Worm (Caenorhabditis elegans): ENCODE results near the gene W09D6.5.

Gene W09D6.5

DNA sequence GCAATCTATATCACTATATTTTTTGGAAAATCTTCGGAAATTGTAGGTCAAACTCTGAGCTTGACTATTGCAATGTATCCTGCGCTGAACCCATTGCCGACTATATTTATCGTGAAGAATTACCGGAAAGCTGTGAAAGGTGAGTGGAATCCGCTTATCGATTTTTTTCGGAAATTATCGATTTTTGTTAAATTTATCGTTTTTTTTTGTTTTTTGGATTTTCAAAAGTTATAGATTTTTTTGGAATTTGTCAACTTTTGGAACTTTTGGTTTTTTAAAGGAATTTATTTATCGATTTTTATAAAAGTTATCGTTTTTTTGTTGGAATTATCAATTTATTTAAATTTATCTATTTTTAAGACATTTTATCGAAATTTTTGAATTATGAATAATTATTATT, 11.5 kb upstream of the W09D6.5 start:
- no peak for TF ChIP-seq vab-15 (tag; optimal IDR thresholded peaks at IDR 0.05)
- TF ChIP-seq ceh-90 (tag; optimal IDR thresholded peaks at IDR 0.05): no peak

- TF ChIP-seq nhr-28 (tag; optimal IDR thresholded peaks at IDR 0.05) (no peak), ets-5 (GFP tag; IDR thresholded peaks at IDR 0.05) (no peak), ceh-8 (GFP tag; optimal IDR thresholded peaks at IDR 0.05) (no peak), sptf-1 (tag; optimal IDR thresholded peaks at IDR 0.05) (no peak), vab-15 (tag; optimal IDR thresholded peaks at IDR 0.05) (no peak), xbp-1 (tag; optimal IDR thresholded peaks at IDR 0.05) (no peak)
These were observed 10.9 kb upstream of the W09D6.5 start, which contains the start of gene str-246 for ce11 chrIII:11077404-11077803. Gene str-246 (plus strand): TSS chrIII:11077704.

- TF ChIP-seq ztf-4 (tag; optimal IDR thresholded peaks at IDR 0.05): no peak
- no peak for TF ChIP-seq fos-1 (tag; optimal IDR thresholded peaks at IDR 0.05)
- TF ChIP-seq rnt-1 (tag; optimal IDR thresholded peaks at IDR 0.05): no peak
- no peak for TF ChIP-seq C16A3.4 (tag; optimal IDR thresholded peaks at IDR 0.05)
- TF ChIP-seq tlp-1 (tag; optimal IDR thresholded peaks at IDR 0.05): no peak
These were observed 8.8 kb upstream of the W09D6.5 start, which contains the start of gene W09D6.4 for ce11 chrIII:11079445-11079844. Gene W09D6.4 (plus strand): TSS chrIII:11079745.

- TF ChIP-seq nhr-85 (tag): peak; percentile 28
- no peak for TF ChIP-seq irx-1 (tag; optimal IDR thresholded peaks at IDR 0.05)
- TF ChIP-seq efl-1 (optimal IDR thresholded peaks at IDR 0.05): no peak
- TF ChIP-seq efl-1 (GFP tag; optimal IDR thresholded peaks at IDR 0.05 in 1 of 2): peak in 1 of 2 experiments; percentile 79
These were observed 5.7 kb upstream of the W09D6.5 start for ce11 chrIII:11082604-11083003.

DNA sequence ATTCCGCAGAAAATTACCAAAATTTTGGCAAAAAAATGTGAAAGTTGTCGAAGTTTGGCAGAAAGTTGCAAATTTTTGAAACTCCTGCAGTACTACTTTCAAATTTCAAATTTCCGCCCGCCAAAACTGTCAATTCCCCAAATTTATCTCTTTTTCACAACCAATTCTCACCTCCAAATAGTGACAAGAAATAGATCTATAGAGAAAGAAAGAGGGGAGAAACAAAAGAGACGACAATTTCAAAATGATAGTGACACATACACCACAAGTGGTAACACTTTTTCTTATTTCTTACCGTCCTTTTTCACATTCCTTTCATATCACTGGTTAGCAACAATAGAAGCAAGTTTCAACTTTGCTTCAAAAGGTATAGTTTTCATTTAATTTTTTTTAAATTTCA, 4.3 kb upstream of the W09D6.5 start:
- TF ChIP-seq fkh-4 (tag; optimal IDR thresholded peaks at IDR 0.05; ENCODE audit: borderline replicate concordance) (no peak), zag-1 (tag; optimal IDR thresholded peaks at IDR 0.05) (no peak), blmp-1 (tag; optimal IDR thresholded peaks at IDR 0.05) (peak; percentile 28), nhr-28 (tag; optimal IDR thresholded peaks at IDR 0.05) (no peak), Y116A8C.19 (tag; optimal IDR thresholded peaks at IDR 0.05; ENCODE audit: borderline replicate concordance) (no peak), nhr-47 (tag; optimal IDR thresholded peaks at IDR 0.05) (no peak), ceh-8 (GFP tag; optimal IDR thresholded peaks at IDR 0.05) (no peak), efl-1 (optimal IDR thresholded peaks at IDR 0.05) (no peak), efl-1 (GFP tag; optimal IDR thresholded peaks at IDR 0.05 in 1 of 2) (peak; percentile 29 to 66), zip-4 (GFP tag; optimal IDR thresholded peaks at IDR 0.05) (no peak), dpl-1 (GFP tag; optimal IDR thresholded peaks at IDR 0.05) (peak in 1 of 3 experiments; percentile 26), lin-35 (GFP tag; optimal IDR thresholded peaks at IDR 0.05) (peak in 1 of 2 experiments; percentile 42), efl-3 (GFP tag; optimal IDR thresholded peaks at IDR 0.05) (no peak)

DNA sequence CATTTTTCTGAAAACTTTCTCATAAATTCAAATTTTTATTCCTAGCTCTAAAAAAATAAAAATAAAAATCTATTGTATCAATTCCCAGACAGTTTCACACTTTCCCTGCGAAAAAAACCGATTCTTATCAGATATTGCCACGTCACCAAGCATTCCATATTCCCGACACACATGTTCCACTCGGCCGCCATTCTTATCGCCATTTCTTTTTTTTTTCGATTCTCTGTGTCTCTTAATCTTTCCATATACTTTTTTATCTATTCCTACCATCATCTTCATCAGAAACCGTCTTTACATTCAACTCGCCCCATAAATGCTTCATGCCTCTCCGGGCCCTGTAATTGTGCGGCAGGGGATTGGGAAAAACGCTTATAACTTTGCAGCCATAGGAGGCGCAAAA, 845 bp upstream of the W09D6.5 start:
- TF ChIP-seq blmp-1 (tag; optimal IDR thresholded peaks at IDR 0.05) (peak; percentile 77), egl-27 (tag; optimal IDR thresholded peaks at IDR 0.05) (no peak), lin-39 (tag; optimal IDR thresholded peaks at IDR 0.05) (no peak), ces-1 (GFP tag; optimal IDR thresholded peaks at IDR 0.05) (no peak), pqm-1 (tag; optimal IDR thresholded peaks at IDR 0.05) (no peak), unc-30 (tag; optimal IDR thresholded peaks at IDR 0.05) (no peak), hpl-2 (GFP tag; optimal IDR thresholded peaks at IDR 0.05) (no peak), snu-23 (GFP tag; optimal IDR thresholded peaks at IDR 0.05) (no peak), ztf-11 (tag; optimal IDR thresholded peaks at IDR 0.05) (no peak), lin-14 (GFP tag; optimal IDR thresholded peaks at IDR 0.05) (peak; percentile 55), dpl-1 (GFP tag; optimal IDR thresholded peaks at IDR 0.05) (no peak), mdl-1 (tag; optimal IDR thresholded peaks at IDR 0.05) (peak in 1 of 2 experiments; percentile 9), elt-2 (tag; optimal IDR thresholded peaks at IDR 0.05) (peak; percentile 60), nhr-85 (tag) (peak; percentile 77), efl-1 (optimal IDR thresholded peaks at IDR 0.05) (no peak), efl-1 (GFP tag; optimal IDR thresholded peaks at IDR 0.05 in 1 of 2) (peak in 1 of 2 experiments; percentile 68)

Data from whole organism, L1 larva.